Worm (Caenorhabditis elegans) whole organism, L1 larva: ENCODE measurements around the gene K07E8.7.
"Not testable (repeated sequence)": the region's sequence is repeated elsewhere in the genome, so short reads cannot be mapped to it uniquely, and the experiment has no call there.

Source experiments
- alr-1 ChIP-seq: fragments of 200-800 bp; sonication (Bioruptor generic); optimal IDR thresholded peaks from 2 replicates; lab custom pipeline; 2018; ENCODE audit warnings: borderline replicate concordance, mild to moderate bottlenecking, missing genetic modification characterization, missing compliant biosample characterization
- blmp-1 ChIP-seq: fragments of 150-350 bp; optimal IDR thresholded peaks from 2 replicates; lab custom pipeline; 2014; ENCODE audit warnings: missing biosample characterization, missing genetic modification characterization
- ceh-82 ChIP-seq, 3 experiments: fragments of 150-350 bp in 1 of 3; sonication (generic microtip) in 2 of 3; optimal IDR thresholded peaks; 2 replicates each; lab custom pipeline; 2014 to 2017; ENCODE audit warnings: missing biosample characterization in 3 of 3, missing genetic modification characterization in 3 of 3
- dpl-1 ChIP-seq, 3 experiments: fragments of 150-350 bp in 2 of 3; sonication (generic microtip) in 1 of 3; optimal IDR thresholded peaks; 2 replicates each; lab custom pipeline; 2014 to 2017; ENCODE audit warnings: missing biosample characterization in 3 of 3, missing genetic modification characterization in 3 of 3, missing genetic modification reagents in 3 of 3
- dsc-1 ChIP-seq: sonication (generic microtip); optimal IDR thresholded peaks from 2 replicates; lab custom pipeline; 2016; ENCODE audit warnings: mild to moderate bottlenecking, missing genetic modification characterization, missing compliant biosample characterization
- efl-1 ChIP-seq, 4 experiments: fragments of 150-350 bp; optimal IDR thresholded peaks in 3 of 4; peaks in 1 of 4; 1 replicate in 1 of 4; 2 replicates in 3 of 4; lab custom pipeline; 2014; ENCODE audit warnings: missing biosample characterization in 2 of 4, missing genetic modification characterization in 2 of 4, missing genetic modification reagents in 2 of 4
- egl-13 ChIP-seq: sonication (generic microtip); optimal IDR thresholded peaks from 2 replicates; lab custom pipeline; 2016; ENCODE audit warnings: missing genotype, missing genetic modification reagents, missing genetic modification characterization, missing compliant biosample characterization
- egl-27 ChIP-seq, 2 experiments: fragments of 150-350 bp in 1 of 2; sonication (generic microtip); optimal IDR thresholded peaks; 3 replicates each; lab custom pipeline; 2017 to 2018; ENCODE audit warnings: missing biosample characterization in 2 of 2, missing genetic modification characterization in 2 of 2, missing genetic modification reagents in 2 of 2
- elt-2 ChIP-seq: sonication (generic microtip); optimal IDR thresholded peaks from 2 replicates; lab custom pipeline; 2016; ENCODE audit warnings: missing genetic modification characterization, mild to moderate bottlenecking, inconsistent platforms, missing compliant biosample characterization, missing genetic modification reagents
- fkh-8 ChIP-seq: sonication (generic microtip); optimal IDR thresholded peaks from 2 replicates; lab custom pipeline; 2016; ENCODE audit warnings: mild to moderate bottlenecking, missing genetic modification characterization, missing compliant biosample characterization
- fos-1 ChIP-seq: fragments of 150-350 bp; optimal IDR thresholded peaks from 2 replicates; lab custom pipeline; 2014; ENCODE audit warnings: missing biosample characterization, missing genetic modification characterization
- isw-1 ChIP-seq: fragments of 200-800 bp; sonication (Bioruptor generic); IDR thresholded peaks from 2 replicates; pipeline ENCODE4 v1.3.6; 2022; ENCODE audit warnings: missing genetic modification characterization, missing compliant biosample characterization
- lin-13 ChIP-seq: fragments of 150-350 bp; optimal IDR thresholded peaks from 2 replicates; lab custom pipeline; 2014; ENCODE audit warnings: missing biosample characterization, missing genetic modification reagents, missing genetic modification characterization
- lin-14 ChIP-seq: fragments of 200-800 bp; sonication (Bioruptor generic); optimal IDR thresholded peaks from 2 replicates; lab custom pipeline; 2018; ENCODE audit warnings: mild to moderate bottlenecking, missing genetic modification characterization, moderate library complexity, missing compliant biosample characterization
- lin-35 ChIP-seq, 2 experiments: fragments of 150-350 bp; optimal IDR thresholded peaks; 2 replicates each; lab custom pipeline; 2014; ENCODE audit warnings: missing biosample characterization in 2 of 2, missing genetic modification characterization in 2 of 2, missing genetic modification reagents in 2 of 2
- lir-3 ChIP-seq: sonication (generic microtip); optimal IDR thresholded peaks from 2 replicates; lab custom pipeline; 2016; ENCODE audit warnings: mild to moderate bottlenecking, missing genetic modification characterization, moderate library complexity, missing compliant biosample characterization; ENCODE audit not compliant: poor library complexity
- lsy-2 ChIP-seq, 2 experiments: fragments of 150-350 bp; optimal IDR thresholded peaks; 2 replicates each; lab custom pipeline; 2014; ENCODE audit warnings: missing biosample characterization in 2 of 2, missing genetic modification characterization in 2 of 2
- mdl-1 ChIP-seq, 2 experiments: fragments of 150-350 bp; optimal IDR thresholded peaks; 2 replicates each; lab custom pipeline; 2014 to 2017; ENCODE audit warnings: missing biosample characterization in 2 of 2, missing genetic modification characterization in 2 of 2, inconsistent platforms in 1 of 2
- mep-1 ChIP-seq: fragments of 150-350 bp; optimal IDR thresholded peaks from 2 replicates; lab custom pipeline; 2014; ENCODE audit warnings: missing biosample characterization, missing genetic modification characterization
- nhr-11 ChIP-seq: fragments of 150-350 bp; optimal IDR thresholded peaks from 2 replicates; lab custom pipeline; 2014; ENCODE audit warnings: missing biosample characterization, missing genetic modification characterization
- nhr-19 ChIP-seq: fragments of 200-800 bp; sonication (Bioruptor generic); conservative IDR thresholded peaks from 2 replicates; pipeline ENCODE4 v1.3.6; 2022; ENCODE audit warnings: missing genetic modification characterization, missing compliant biosample characterization
- nhr-20 ChIP-seq: sonication (generic microtip); optimal IDR thresholded peaks from 2 replicates; lab custom pipeline; 2016; ENCODE audit warnings: mild to moderate bottlenecking, missing genetic modification characterization, missing compliant biosample characterization
- nhr-28 ChIP-seq: fragments of 150-350 bp; optimal IDR thresholded peaks from 2 replicates; lab custom pipeline; 2014; ENCODE audit warnings: missing biosample characterization, missing genetic modification characterization
- nhr-47 ChIP-seq: sonication (generic microtip); optimal IDR thresholded peaks from 2 replicates; lab custom pipeline; 2016; ENCODE audit warnings: mild to moderate bottlenecking, missing genetic modification characterization, moderate library complexity, missing compliant biosample characterization
- nhr-71 ChIP-seq: sonication (generic microtip); optimal IDR thresholded peaks from 2 replicates; lab custom pipeline; 2016; ENCODE audit warnings: mild to moderate bottlenecking, missing genetic modification characterization, moderate library complexity, missing compliant biosample characterization
- nhr-90 ChIP-seq: sonication (generic microtip); optimal IDR thresholded peaks from 2 replicates; lab custom pipeline; 2016; ENCODE audit warnings: mild to moderate bottlenecking, missing genetic modification characterization, missing compliant biosample characterization; ENCODE audit not compliant: poor library complexity
- pqm-1 ChIP-seq: sonication (generic microtip); optimal IDR thresholded peaks from 3 replicates; lab custom pipeline; 2017; ENCODE audit warnings: missing biosample characterization, missing genetic modification characterization
- skn-1 ChIP-seq: fragments of 150-350 bp; optimal IDR thresholded peaks from 2 replicates; lab custom pipeline; 2014; ENCODE audit warnings: missing biosample characterization, missing genetic modification characterization
- snpc-4 ChIP-seq: fragments of 150-350 bp; optimal IDR thresholded peaks from 2 replicates; lab custom pipeline; 2014; ENCODE audit warnings: missing biosample characterization, missing genetic modification characterization
- snu-23 ChIP-seq: sonication (generic microtip); optimal IDR thresholded peaks from 2 replicates; lab custom pipeline; 2016; ENCODE audit warnings: missing genetic modification characterization, missing compliant biosample characterization
- sox-4 ChIP-seq: sonication (generic microtip); optimal IDR thresholded peaks from 2 replicates; lab custom pipeline; 2016; ENCODE audit warnings: missing genetic modification characterization, missing compliant biosample characterization
- swsn-7 ChIP-seq: sonication (generic microtip); optimal IDR thresholded peaks from 2 replicates; lab custom pipeline; 2016; ENCODE audit warnings: missing genetic modification characterization, missing compliant biosample characterization
- tbx-2 ChIP-seq: sonication (generic microtip); optimal IDR thresholded peaks from 2 replicates; lab custom pipeline; 2016; ENCODE audit warnings: missing genetic modification characterization, missing compliant biosample characterization
- tlp-1 ChIP-seq: fragments of 150-350 bp; optimal IDR thresholded peaks from 2 replicates; lab custom pipeline; 2014; ENCODE audit warnings: missing biosample characterization, missing genetic modification characterization
- unc-86 ChIP-seq: sonication (generic microtip); optimal IDR thresholded peaks from 2 replicates; lab custom pipeline; 2016; ENCODE audit warnings: missing genetic modification characterization, missing compliant biosample characterization
- xbp-1 ChIP-seq: sonication (generic microtip); optimal IDR thresholded peaks from 2 replicates; lab custom pipeline; 2016; ENCODE audit warnings: missing genetic modification characterization, missing compliant biosample characterization

K07E8.7 gene

DNA sequence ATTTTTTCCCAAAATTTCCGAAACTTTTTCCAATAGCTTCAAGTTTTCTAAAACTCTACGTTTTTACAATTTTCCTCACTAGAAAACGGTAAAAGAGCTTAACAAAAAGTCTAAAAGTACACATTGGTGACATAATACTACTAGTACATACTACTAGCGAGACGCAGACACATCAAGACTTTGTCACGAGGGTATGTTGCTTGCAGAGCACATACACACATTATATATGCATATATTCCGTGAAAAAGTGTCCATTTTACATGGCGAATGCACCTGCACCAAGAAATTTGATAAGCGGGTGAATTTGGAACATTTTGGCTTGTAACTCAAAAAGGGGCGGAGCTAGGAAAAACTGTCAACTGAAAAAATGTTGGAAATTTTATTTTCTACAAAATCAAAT lies 48.9 kb downstream of the K07E8.7 start:
- TF ChIP-seq dsc-1 (tag; lab: Kevin White, UChicago) (peak; percentile 4), snpc-4 (no peak), nhr-20 (peak; percentile 29), lir-3 (tag; lab: Kevin White, UChicago) (peak; percentile 31), lin-13 (peak; percentile 38), snu-23 (GFP tag; lab: Kevin White, UChicago) (peak; percentile 34), xbp-1 (tag; lab: Kevin White, UChicago) (peak; percentile 34), nhr-90 (peak; percentile 10), alr-1 (tag; lab: Kevin White, UChicago) (no peak), nhr-28 (tag; lab: Kevin White, UChicago) (no peak), mep-1 (tag; lab: Kevin White, UChicago) (peak; percentile 51), mdl-1 (tag; optimal IDR thresholded peaks at IDR 0.05; lab: Kevin White, UChicago) (peak in 1 of 2 experiments; percentile 44), nhr-19 (GFP tag; lab: Robert Waterston, UW) (peak; percentile 12; the same call in 1 of the 2 replicates), fos-1 (tag; lab: Kevin White, UChicago) (no peak), nhr-71 (tag; lab: Kevin White, UChicago) (peak; percentile 71), nhr-11 (peak; percentile 6), dpl-1 (GFP tag; optimal IDR thresholded peaks at IDR 0.05; lab: Kevin White, UChicago) (peak in 2 of 3 experiments; percentile 0 to 52), ceh-82 (tag; optimal IDR thresholded peaks at IDR 0.05; lab: Kevin White, UChicago) (peak in 2 of 3 experiments; percentile 4 to 36), skn-1 (tag; lab: Kevin White, UChicago) (peak; percentile 45), egl-13 (peak; percentile 35), tbx-2 (peak; percentile 30), lin-35 (GFP tag; optimal IDR thresholded peaks at IDR 0.05; lab: Kevin White, UChicago) (peak; percentile 26 to 51), lsy-2 (tag; optimal IDR thresholded peaks at IDR 0.05; lab: Kevin White, UChicago) (peak; percentile 50 to 54), egl-27 (tag; optimal IDR thresholded peaks at IDR 0.05; lab: Kevin White, UChicago) (no peak), tlp-1 (no peak), isw-1 (peak; percentile 15; the same call in 1 of the 2 replicates), sox-4 (tag; lab: Kevin White, UChicago) (no peak), blmp-1 (tag; lab: Kevin White, UChicago) (no peak), nhr-47 (tag; lab: Kevin White, UChicago) (peak; percentile 60), swsn-7 (peak; percentile 49), efl-1 (optimal IDR thresholded peaks at IDR 0.05; lab: Kevin White, UChicago) (peak; percentile 53 to 57), efl-1 (GFP tag; optimal IDR thresholded peaks at IDR 0.05 in 1 of 2; lab: Kevin White, UChicago) (peak; percentile 39 to 93), fkh-8 (tag; lab: Kevin White, UChicago) (peak; percentile 78), unc-86 (peak; percentile 91), lin-14 (GFP tag; lab: Kevin White, UChicago) (peak; percentile 71)
- TF ChIP-seq, all 84 proteins: peak for 26

DNA sequence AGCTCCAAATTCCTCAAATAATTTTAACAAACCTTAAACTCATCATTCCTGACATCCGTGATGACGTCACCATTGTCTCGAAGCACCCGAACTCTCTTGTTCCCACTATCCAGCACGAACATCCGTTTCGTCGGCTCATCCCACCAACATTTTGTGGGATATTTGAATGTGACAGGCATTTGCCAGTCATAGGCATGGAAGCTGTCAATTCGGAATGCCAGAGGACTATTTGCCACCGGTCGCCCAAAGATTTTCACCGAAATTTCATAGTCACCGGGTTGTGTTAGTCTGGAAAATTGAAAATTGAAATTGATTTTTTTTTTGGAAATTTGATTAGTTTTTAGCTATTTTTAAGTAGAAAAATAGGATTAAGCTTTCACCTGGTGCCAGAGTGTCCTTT lies 53.5 kb downstream of the K07E8.7 start:
- TF ChIP-seq alr-1 (tag; lab: Kevin White, UChicago) (no peak), efl-1 (optimal IDR thresholded peaks at IDR 0.05; lab: Kevin White, UChicago) (no peak), efl-1 (GFP tag; optimal IDR thresholded peaks at IDR 0.05 in 1 of 2; lab: Kevin White, UChicago) (peak in 1 of 2 experiments; percentile 49)

DNA sequence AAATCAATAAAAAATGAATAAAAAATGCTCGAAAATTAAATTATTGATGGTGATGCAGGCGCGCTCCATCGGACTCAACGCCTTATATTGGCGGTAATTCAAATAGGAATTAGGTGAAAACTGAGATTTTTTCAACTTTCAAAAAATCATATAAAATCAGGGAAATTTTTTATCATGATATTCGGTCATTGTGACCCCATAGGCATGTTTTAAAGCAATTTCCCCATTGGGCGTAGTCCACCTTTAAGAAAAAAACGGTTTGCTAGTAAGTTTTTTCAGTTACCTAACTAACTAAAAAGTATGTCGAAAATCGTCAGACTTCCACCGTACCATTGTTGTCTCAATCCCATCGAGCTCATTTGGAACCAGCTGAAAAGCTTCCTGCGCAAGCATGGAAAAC lies 56.9 kb downstream of the K07E8.7 start, which contains the start of gene W08F4.1:
W08F4.1 (plus strand) TSS at position 301 of the 400 bp plus-strand sequence.
- not testable (repeated sequence) for TF ChIP-seq elt-2 (tag; lab: Kevin White, UChicago); pqm-1; xbp-1 (tag; lab: Kevin White, UChicago)

- no peak for TF ChIP-seq efl-1 (optimal IDR thresholded peaks at IDR 0.05; lab: Kevin White, UChicago)
- TF ChIP-seq efl-1 (GFP tag; optimal IDR thresholded peaks at IDR 0.05 in 1 of 2; lab: Kevin White, UChicago), result peak in 1 of 2 experiments; percentile 13
- TF ChIP-seq egl-13, result no peak
Observed at ce11 chrII:591110-591509, 59.1 kb downstream of the K07E8.7 start, which contains the start of gene W08F4.10. Gene W08F4.10 (minus strand): TSS chrII:591210.
